Fruit fly (Drosophila melanogaster): ENCODE results near the gene Phyhd1.

DNA sequence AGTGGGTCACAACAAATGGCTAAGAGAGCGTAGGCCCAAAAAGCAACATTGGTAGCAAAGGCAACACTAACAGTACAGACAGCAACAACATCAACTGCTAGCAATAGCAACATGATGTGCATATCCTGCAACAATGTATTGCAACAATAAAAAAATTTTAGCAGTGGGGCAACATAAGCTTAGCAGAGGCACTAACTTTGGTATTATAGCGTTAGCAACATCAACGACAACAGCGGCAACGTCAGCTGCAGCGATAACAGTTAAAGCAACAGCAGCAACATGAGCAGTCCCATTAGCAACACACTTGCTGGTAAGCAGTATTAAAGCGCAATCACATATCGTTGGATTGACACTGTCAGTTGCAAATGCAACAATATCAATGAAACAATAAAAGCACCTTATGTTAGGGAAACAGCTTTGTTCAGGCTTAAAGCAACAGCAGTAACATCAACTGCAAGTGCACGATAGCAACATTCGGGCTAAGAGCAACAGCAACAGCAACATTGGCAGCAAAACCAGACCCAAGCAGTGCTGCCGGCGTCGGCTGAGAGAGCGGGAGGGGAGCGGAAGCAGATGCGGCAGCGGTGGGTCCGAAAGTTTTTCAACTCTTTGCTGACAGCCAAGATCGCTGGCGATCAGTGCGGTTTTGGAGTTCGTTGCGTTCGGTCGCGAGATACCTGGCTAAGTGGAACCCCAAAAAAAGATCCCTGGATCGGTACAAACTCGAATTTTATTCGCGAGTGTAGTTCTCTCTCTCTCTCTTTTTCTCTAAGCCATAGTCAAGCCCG lies 5.8 kb upstream of the Phyhd1 start, which contains the start of gene Skel:
- no peak for TF ChIP-seq CG8478 (optimal IDR thresholded peaks at IDR 0.05)
- TF ChIP-seq CTCF (optimal IDR thresholded peaks at IDR 0.05), result no peak

Measured in S2 (cell line).